Worm (Caenorhabditis elegans) whole organism, L1 larva: Measurements from ENCODE around the gene F55C12.2.
"Not testable (repeated sequence)": the region's sequence is repeated elsewhere in the genome, so short reads cannot be mapped to it uniquely, and the experiment has no call there.

ENCODE experiments used
- C04F5.9 ChIP-seq: sonication (generic microtip); optimal IDR thresholded peaks from 2 replicates; lab custom pipeline; 2016; ENCODE audit warnings: missing genetic modification characterization, missing compliant biosample characterization
- blmp-1 ChIP-seq: fragments of 150-350 bp; optimal IDR thresholded peaks from 2 replicates; lab custom pipeline; 2014; ENCODE audit warnings: missing biosample characterization, missing genetic modification characterization
- ceh-63 ChIP-seq: fragments of 200-800 bp; sonication (Bioruptor generic); optimal IDR thresholded peaks from 2 replicates; lab custom pipeline; 2018; ENCODE audit warnings: mild to moderate bottlenecking, missing genetic modification characterization, missing compliant biosample characterization
- ceh-90 ChIP-seq: sonication (generic microtip); optimal IDR thresholded peaks from 2 replicates; lab custom pipeline; 2016; ENCODE audit warnings: missing genetic modification characterization, missing compliant biosample characterization
- ces-1 ChIP-seq: fragments of 150-350 bp; optimal IDR thresholded peaks from 2 replicates; lab custom pipeline; 2014; ENCODE audit warnings: missing biosample characterization, missing genetic modification reagents, missing genetic modification characterization
- dpl-1 ChIP-seq, 3 experiments: fragments of 150-350 bp in 2 of 3; sonication (generic microtip) in 1 of 3; optimal IDR thresholded peaks; 2 replicates each; lab custom pipeline; 2014 to 2017; ENCODE audit warnings: missing biosample characterization in 3 of 3, missing genetic modification characterization in 3 of 3, missing genetic modification reagents in 3 of 3
- efl-3 ChIP-seq: fragments of 200-800 bp; sonication (Bioruptor generic); optimal IDR thresholded peaks from 2 replicates; lab custom pipeline; 2018; ENCODE audit warnings: mild to moderate bottlenecking, missing genetic modification characterization, missing compliant biosample characterization
- elt-2 ChIP-seq: sonication (generic microtip); optimal IDR thresholded peaks from 2 replicates; lab custom pipeline; 2016; ENCODE audit warnings: missing genetic modification characterization, mild to moderate bottlenecking, inconsistent platforms, missing compliant biosample characterization, missing genetic modification reagents
- elt-3 ChIP-seq, 6 experiments: fragments of 150-350 bp in 1 of 6; sonication (generic microtip); optimal IDR thresholded peaks; 2 replicates each; lab custom pipeline; 2017 to 2018; ENCODE audit warnings: missing biosample characterization in 6 of 6, missing genetic modification characterization in 6 of 6, inconsistent platforms in 1 of 6
- fkh-4 ChIP-seq: sonication (generic microtip); optimal IDR thresholded peaks from 2 replicates; lab custom pipeline; 2016; ENCODE audit warnings: missing compliant biosample characterization, missing genetic modification characterization, borderline replicate concordance
- fos-1 ChIP-seq: fragments of 150-350 bp; optimal IDR thresholded peaks from 2 replicates; lab custom pipeline; 2014; ENCODE audit warnings: missing biosample characterization, missing genetic modification characterization
- grh-1 ChIP-seq: fragments of 200-800 bp; sonication (Bioruptor generic); IDR thresholded peaks from 2 replicates; pipeline ENCODE4 v1.3.6; 2022; ENCODE audit warnings: missing genetic modification reagents, missing genetic modification characterization, missing compliant biosample characterization
- jun-1 ChIP-seq: fragments of 150-350 bp; optimal IDR thresholded peaks from 2 replicates; lab custom pipeline; 2014; ENCODE audit warnings: missing biosample characterization, missing genetic modification reagents, missing genetic modification characterization
- lin-14 ChIP-seq: fragments of 200-800 bp; sonication (Bioruptor generic); optimal IDR thresholded peaks from 2 replicates; lab custom pipeline; 2018; ENCODE audit warnings: mild to moderate bottlenecking, missing genetic modification characterization, moderate library complexity, missing compliant biosample characterization
- lin-35 ChIP-seq, 2 experiments: fragments of 150-350 bp; optimal IDR thresholded peaks; 2 replicates each; lab custom pipeline; 2014; ENCODE audit warnings: missing biosample characterization in 2 of 2, missing genetic modification characterization in 2 of 2, missing genetic modification reagents in 2 of 2
- mab-9 ChIP-seq: fragments of 200-800 bp; sonication (Bioruptor generic); IDR thresholded peaks from 2 replicates; pipeline ENCODE4 v1.3.6; 2022; ENCODE audit warnings: missing genetic modification reagents, missing genetic modification characterization, missing compliant biosample characterization
- nhr-71 ChIP-seq: sonication (generic microtip); optimal IDR thresholded peaks from 2 replicates; lab custom pipeline; 2016; ENCODE audit warnings: mild to moderate bottlenecking, missing genetic modification characterization, moderate library complexity, missing compliant biosample characterization
- nhr-76 ChIP-seq: sonication (generic microtip); optimal IDR thresholded peaks from 2 replicates; lab custom pipeline; 2017; ENCODE audit warnings: missing biosample characterization, missing genetic modification characterization
- pax-3 ChIP-seq: fragments of 200-800 bp; sonication (Bioruptor generic); optimal IDR thresholded peaks from 2 replicates; lab custom pipeline; 2018; ENCODE audit warnings: mild to moderate bottlenecking, missing genetic modification characterization, moderate library complexity, missing compliant biosample characterization
- skn-1 ChIP-seq: fragments of 150-350 bp; optimal IDR thresholded peaks from 2 replicates; lab custom pipeline; 2014; ENCODE audit warnings: missing biosample characterization, missing genetic modification characterization
- snpc-4 ChIP-seq: fragments of 150-350 bp; optimal IDR thresholded peaks from 2 replicates; lab custom pipeline; 2014; ENCODE audit warnings: missing biosample characterization, missing genetic modification characterization
- sup-37 ChIP-seq: fragments of 200-800 bp; sonication (Bioruptor generic); optimal IDR thresholded peaks from 2 replicates; lab custom pipeline; 2018; ENCODE audit warnings: mild to moderate bottlenecking, missing genetic modification characterization, missing compliant biosample characterization
- swsn-7 ChIP-seq: sonication (generic microtip); optimal IDR thresholded peaks from 2 replicates; lab custom pipeline; 2016; ENCODE audit warnings: missing genetic modification characterization, missing compliant biosample characterization
- tbx-2 ChIP-seq: sonication (generic microtip); optimal IDR thresholded peaks from 2 replicates; lab custom pipeline; 2016; ENCODE audit warnings: missing genetic modification characterization, missing compliant biosample characterization
- unc-130 ChIP-seq: fragments of 150-350 bp; optimal IDR thresholded peaks from 2 replicates; lab custom pipeline; 2017; ENCODE audit warnings: missing biosample characterization, missing genetic modification characterization, inconsistent platforms
- unc-62 ChIP-seq: fragments of 150-350 bp; optimal IDR thresholded peaks from 2 replicates; lab custom pipeline; 2014; ENCODE audit warnings: missing biosample characterization, missing genetic modification reagents, missing genetic modification characterization
- vab-15 ChIP-seq: sonication (generic microtip); optimal IDR thresholded peaks from 2 replicates; lab custom pipeline; 2017; ENCODE audit warnings: missing genotype, mild to moderate bottlenecking, missing genetic modification characterization, missing compliant biosample characterization
- zip-4 ChIP-seq: fragments of 200-800 bp; sonication (Bioruptor generic); optimal IDR thresholded peaks from 2 replicates; lab custom pipeline; 2018; ENCODE audit warnings: mild to moderate bottlenecking, missing genetic modification characterization, moderate library complexity, missing compliant biosample characterization
- ztf-4 ChIP-seq: fragments of 150-350 bp; optimal IDR thresholded peaks from 2 replicates; lab custom pipeline; 2014; ENCODE audit warnings: missing biosample characterization, missing genetic modification characterization

The F55C12.2 gene

DNA sequence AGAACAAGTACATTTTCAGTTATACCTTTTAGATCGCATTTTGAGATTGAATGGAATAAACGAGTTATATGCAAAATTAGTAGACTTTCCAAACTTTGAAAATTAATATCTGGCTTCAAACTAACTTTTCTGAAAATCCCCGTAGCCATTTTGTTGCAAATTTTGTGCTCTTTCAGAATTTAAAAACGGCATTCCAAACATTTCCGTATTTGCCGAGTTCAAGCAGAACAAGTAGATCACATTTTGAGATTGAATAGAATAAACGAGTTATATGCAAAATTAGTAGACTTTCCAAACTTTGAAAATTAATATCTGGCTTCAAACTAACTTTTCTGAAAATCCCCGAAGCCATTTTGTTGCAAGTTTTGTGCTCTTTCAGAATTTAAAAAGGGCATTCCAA lies at the start of gene F55C12.2:
Gene F55C12.2 (plus strand): TSS at position 301 of the 400 bp plus-strand sequence.
- not testable (repeated sequence) for TF ChIP-seq swsn-7; ceh-90 (tag; lab: Kevin White, UChicago); unc-130 (tag; lab: Kevin White, UChicago)

DNA sequence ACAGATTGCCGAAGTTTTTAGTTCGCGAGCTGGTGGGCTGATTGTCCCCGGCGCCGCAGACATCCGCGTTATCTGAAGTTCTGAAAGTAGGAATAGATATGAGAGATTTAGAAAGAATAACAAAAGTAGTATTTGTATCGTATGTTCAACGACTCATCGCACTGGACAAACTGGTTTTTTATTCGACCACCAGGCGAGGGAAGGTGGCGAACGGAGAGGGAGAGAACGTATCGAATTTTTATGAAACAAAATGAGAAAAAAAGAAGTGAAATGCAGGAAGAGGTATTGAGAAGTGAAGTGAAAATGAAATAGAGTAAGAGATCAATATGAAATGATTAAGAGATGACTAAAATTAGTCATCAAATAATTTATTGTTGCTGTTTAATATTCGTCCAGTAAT lies 49.2 kb upstream of the F55C12.2 start, which contains the start of gene tbc-2:
Gene tbc-2 (minus strand): TSS at position 80 of the 400 bp plus-strand sequence.
- TF ChIP-seq zip-4 (GFP tag; lab: Kevin White, UChicago), result no peak
- TF ChIP-seq nhr-71 (tag; lab: Kevin White, UChicago), result no peak
- TF ChIP-seq lin-14 (GFP tag; lab: Kevin White, UChicago), result peak; percentile 51
- TF ChIP-seq ces-1 (GFP tag; lab: Kevin White, UChicago), result no peak
- peak in 1 of 6 experiments; percentile 36 for TF ChIP-seq elt-3 (tag; optimal IDR thresholded peaks at IDR 0.05; lab: Kevin White, UChicago)
- TF ChIP-seq blmp-1, result peak; percentile 74
- TF ChIP-seq grh-1 (GFP tag; lab: Robert Waterston, UW), result peak; percentile 30; the same call in 1 of the 2 replicates

DNA sequence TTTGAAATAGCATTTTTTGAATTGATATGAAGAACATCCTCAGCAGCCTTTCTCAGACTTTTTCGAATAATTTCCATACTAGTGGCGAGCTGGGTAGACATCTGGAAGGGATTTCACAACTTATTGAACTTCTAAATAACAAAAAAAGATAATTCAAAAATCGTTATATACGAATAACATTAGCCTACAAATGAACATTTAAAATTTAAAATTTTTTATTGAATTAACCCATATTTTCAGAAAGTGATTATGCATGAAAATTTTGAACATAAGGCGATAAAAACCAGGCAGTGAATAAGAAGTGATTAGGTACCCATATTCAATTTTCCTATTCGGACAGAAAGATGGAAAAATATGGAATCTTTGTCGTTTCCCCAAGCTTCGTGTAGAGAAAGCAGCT lies 48.1 kb upstream of the F55C12.2 start, which contains the start of gene ZK1248.11:
Gene ZK1248.11 (minus strand): TSS at position 101 of the 400 bp plus-strand sequence.
- no peak for TF ChIP-seq snpc-4
- TF ChIP-seq grh-1 (GFP tag; lab: Robert Waterston, UW), result no peak
- TF ChIP-seq, all 84 proteins: peak for 0

DNA sequence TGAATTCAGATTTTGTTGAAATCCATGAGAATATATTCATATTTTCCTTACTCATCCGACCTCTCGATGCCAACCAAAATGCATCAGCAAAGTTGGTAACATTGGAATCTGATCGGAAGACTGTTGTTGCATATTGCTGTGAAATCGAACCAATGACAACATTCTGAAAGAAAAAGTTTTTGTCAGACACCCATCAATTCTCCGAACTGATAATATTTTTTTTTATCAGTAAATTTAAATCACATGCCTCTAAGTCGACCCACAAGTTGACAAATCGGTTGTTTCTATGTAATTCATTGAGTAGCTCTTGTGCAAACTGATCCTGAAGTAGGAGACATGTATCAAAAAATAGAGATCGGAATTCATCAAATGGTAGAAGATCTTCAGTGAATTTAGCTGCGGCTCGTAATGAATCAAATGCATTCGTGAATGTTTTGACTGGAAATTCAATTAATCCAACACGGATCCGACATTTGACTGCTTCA lies 46.6 kb upstream of the F55C12.2 start, which contains the start of gene col-74:
Gene col-74 (plus strand): TSS at position 435 of the 485 bp plus-strand sequence.
- TF ChIP-seq swsn-7, result no peak
- TF ChIP-seq elt-2 (tag; lab: Kevin White, UChicago), result peak; percentile 55
- TF ChIP-seq lin-35 (GFP tag; optimal IDR thresholded peaks at IDR 0.05; lab: Kevin White, UChicago), result no peak

DNA sequence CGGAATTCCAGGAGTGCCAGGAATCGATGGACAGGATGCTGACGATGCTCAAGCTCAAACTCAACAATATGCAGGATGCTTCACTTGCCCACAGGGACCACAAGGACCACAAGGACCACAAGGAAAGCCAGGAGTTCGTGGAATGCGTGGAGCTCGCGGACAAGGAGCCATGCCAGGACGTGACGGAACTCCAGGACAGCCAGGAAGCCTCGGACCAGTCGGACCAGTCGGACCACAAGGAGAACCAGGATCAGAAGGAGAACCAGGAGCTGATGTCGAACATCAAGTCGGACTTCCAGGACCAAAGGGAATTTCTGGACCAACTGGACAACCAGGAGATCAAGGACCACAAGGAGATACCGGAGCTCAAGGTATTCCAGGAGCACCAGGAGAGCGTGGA lies 45.2 kb upstream of the F55C12.2 start:
- TF ChIP-seq pax-3 (tag; lab: Kevin White, UChicago) (no peak), vab-15 (tag; lab: Kevin White, UChicago) (no peak), ceh-63 (no peak), sup-37 (GFP tag; lab: Kevin White, UChicago) (no peak), fos-1 (no peak), jun-1 (tag; lab: Kevin White, UChicago) (no peak), tbx-2 (tag; lab: Kevin White, UChicago) (no peak), unc-62 (GFP tag; lab: Kevin White, UChicago) (no peak), skn-1 (no peak), fkh-4 (tag; lab: Kevin White, UChicago) (no peak), mab-9 (GFP tag; lab: Robert Waterston, UW) (no peak)
- TF ChIP-seq, all 84 proteins: peak for 0

- no peak for TF ChIP-seq ztf-4 (tag; lab: Kevin White, UChicago)
- TF ChIP-seq grh-1 (GFP tag; lab: Robert Waterston, UW), result no peak
- no peak for TF ChIP-seq tbx-2 (tag; lab: Kevin White, UChicago)
- TF ChIP-seq C04F5.9 (tag; lab: Kevin White, UChicago), result no peak
- no peak for TF ChIP-seq fos-1
- no peak for TF ChIP-seq efl-3 (GFP tag; lab: Kevin White, UChicago)
- TF ChIP-seq dpl-1 (GFP tag; optimal IDR thresholded peaks at IDR 0.05; lab: Kevin White, UChicago), result no peak
Measured at ce11 chrII:5833136-5833535, 43.5 kb upstream of the F55C12.2 start, which contains the start of gene gtap-1. Gene gtap-1 (minus strand): TSS chrII:5833236.

ce11 chrII:5835146-5835545 lies 41.5 kb upstream of the F55C12.2 start:
- no peak for TF ChIP-seq nhr-76 (tag; lab: Kevin White, UChicago)
